Worm (Caenorhabditis elegans): ENCODE results near the gene C45G9.8.

DNA sequence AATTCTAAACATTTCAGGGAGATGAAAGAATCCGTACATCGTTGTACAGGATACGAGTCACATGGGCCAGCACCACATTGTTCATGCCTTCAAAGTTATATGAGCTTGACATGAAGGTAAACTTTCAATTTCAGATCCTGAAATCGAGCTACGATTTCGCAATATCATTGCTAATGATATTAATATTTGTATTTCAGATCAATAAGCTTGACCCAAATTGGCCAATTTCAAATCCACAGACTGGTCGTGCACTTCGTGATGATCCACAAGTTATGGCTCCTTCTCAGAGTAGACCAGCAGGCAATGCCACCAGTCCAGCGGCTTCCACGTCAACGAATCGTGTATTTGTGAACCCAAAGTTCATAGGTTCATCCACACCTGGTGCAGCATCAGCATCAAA is 27.1 kb downstream of the C45G9.8 start:
- TF ChIP-seq swsn-7 (tag; optimal IDR thresholded peaks at IDR 0.05) (no peak), nhr-71 (tag; optimal IDR thresholded peaks at IDR 0.05) (no peak), sptf-1 (tag; optimal IDR thresholded peaks at IDR 0.05) (no peak), lin-15B (tag; optimal IDR thresholded peaks at IDR 0.05) (no peak), ets-5 (GFP tag; IDR thresholded peaks at IDR 0.05) (no peak), hpl-2 (GFP tag; optimal IDR thresholded peaks at IDR 0.05) (no peak), dpl-1 (GFP tag; optimal IDR thresholded peaks at IDR 0.05) (no peak), rnt-1 (tag; optimal IDR thresholded peaks at IDR 0.05) (no peak), ceh-88 (GFP tag; IDR thresholded peaks at IDR 0.05) (no peak), lsy-2 (tag; optimal IDR thresholded peaks at IDR 0.05) (no peak), unc-30 (tag; optimal IDR thresholded peaks at IDR 0.05) (no peak)

Data from whole organism, L1 larva.